Worm (Caenorhabditis elegans): ENCODE measurements around the gene W10G11.1.

The W10G11.1 gene

ce11 chrII:3578121-3578520, 17.6 kb upstream of the W10G11.1 start, which contains the start of gene clec-133:
clec-133 (plus strand) TSS chrII:3578421.
- no peak for TF ChIP-seq rnt-1 (tag; optimal IDR thresholded peaks at IDR 0.05)
- no peak for TF ChIP-seq pha-4 (tag; optimal IDR thresholded peaks at IDR 0.05)
- TF ChIP-seq ceh-24 (tag; optimal IDR thresholded peaks at IDR 0.05), result no peak
- TF ChIP-seq ttx-3 (tag; optimal IDR thresholded peaks at IDR 0.05), result no peak
- TF ChIP-seq sox-2 (GFP tag; IDR thresholded peaks at IDR 0.05), result no peak

DNA sequence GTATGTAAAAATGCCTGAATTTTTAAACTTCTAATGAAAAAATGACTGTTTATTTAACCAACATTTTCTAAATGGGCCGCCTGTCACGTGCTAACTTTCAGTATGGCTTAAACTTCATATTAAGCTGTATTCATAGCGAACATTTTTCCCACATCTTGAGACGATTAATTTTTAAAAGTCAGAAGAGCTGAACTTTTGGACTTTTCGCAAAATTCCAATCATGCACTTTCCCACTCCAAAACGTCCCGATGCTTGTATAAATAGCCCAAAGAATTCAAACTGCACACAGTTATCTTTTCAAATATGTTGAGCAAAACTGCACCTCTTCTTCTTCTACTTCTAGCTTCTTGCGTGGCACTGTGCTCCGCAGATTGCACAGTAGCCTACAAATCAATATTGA, 16.2 kb upstream of the W10G11.1 start, which contains the start of gene clec-132:
Gene clec-132 (plus strand): TSS at position 301 of the 400 bp plus-strand sequence.
- TF ChIP-seq npax-4 (tag; optimal IDR thresholded peaks at IDR 0.05) (no peak), nhr-232 (tag; optimal IDR thresholded peaks at IDR 0.05) (no peak), ceh-45 (GFP tag; IDR thresholded peaks at IDR 0.05) (no peak), sdc-2 (tag; optimal IDR thresholded peaks at IDR 0.05) (no peak), pha-2 (tag; optimal IDR thresholded peaks at IDR 0.05) (no peak), tbx-7 (tag; optimal IDR thresholded peaks at IDR 0.05) (no peak)

DNA sequence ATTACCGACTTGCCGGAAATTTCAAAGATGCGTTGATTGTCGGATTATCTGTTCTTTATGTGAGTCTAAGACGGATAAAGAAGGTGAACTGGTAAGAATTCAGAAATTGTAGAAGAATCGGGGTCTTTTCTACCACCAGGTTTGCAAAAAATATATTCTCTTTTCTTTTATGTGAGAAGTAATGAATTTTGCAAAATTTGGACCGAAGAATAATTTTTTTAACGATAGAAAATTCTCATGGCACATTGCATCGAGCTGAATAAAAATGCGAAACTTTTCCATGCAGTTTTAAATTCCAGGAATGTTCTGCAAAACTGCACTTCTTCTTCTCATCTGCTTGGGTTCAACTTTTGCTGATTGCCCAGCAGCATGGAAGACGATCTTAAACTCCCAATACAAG, 12.8 kb upstream of the W10G11.1 start, which contains the start of gene clec-130:
Gene clec-130 (plus strand): TSS at position 301 of the 400 bp plus-strand sequence.
- TF ChIP-seq hlh-30 (tag; optimal IDR thresholded peaks at IDR 0.05; ENCODE audit: insufficient read depth) (no peak), ceh-45 (GFP tag; IDR thresholded peaks at IDR 0.05) (no peak), pat-9 (tag; optimal IDR thresholded peaks at IDR 0.05) (no peak), ahr-1 (tag; optimal IDR thresholded peaks at IDR 0.05) (no peak), unc-86 (tag; optimal IDR thresholded peaks at IDR 0.05) (no peak), syd-9 (tag; optimal IDR thresholded peaks at IDR 0.05) (no peak), ceh-34 (tag; optimal IDR thresholded peaks at IDR 0.05) (no peak), sox-2 (GFP tag; IDR thresholded peaks at IDR 0.05) (no peak), ama-1 (optimal IDR thresholded peaks at IDR 0.05) (no peak), ets-4 (tag; optimal IDR thresholded peaks at IDR 0.05) (no peak)

ce11 chrII:3570927-3571538, 10.5 kb upstream of the W10G11.1 start, which contains the start of the genes clec-128 and clec-129:
clec-128 (minus strand) TSS chrII:3571027.
clec-129 (plus strand) TSS chrII:3571488.
- no peak for TF ChIP-seq pha-4 (tag; optimal IDR thresholded peaks at IDR 0.05)
- no peak for TF ChIP-seq eyg-1 (tag; optimal IDR thresholded peaks at IDR 0.05)
- no peak for TF ChIP-seq sox-4 (tag; optimal IDR thresholded peaks at IDR 0.05)
- TF ChIP-seq ceh-45 (GFP tag; IDR thresholded peaks at IDR 0.05), result no peak
- no peak for TF ChIP-seq hlh-13 (GFP tag; optimal IDR thresholded peaks at IDR 0.05)
- no peak for TF ChIP-seq ceh-18 (tag; optimal IDR thresholded peaks at IDR 0.05)
- no peak for TF ChIP-seq ceh-9 (tag; optimal IDR thresholded peaks at IDR 0.05)
- no peak for TF ChIP-seq tbx-2 (tag; optimal IDR thresholded peaks at IDR 0.05)
- TF ChIP-seq ama-1 (optimal IDR thresholded peaks at IDR 0.05), result no peak

ce11 chrII:3569118-3569517, 8.6 kb upstream of the W10G11.1 start, which contains the start of gene clec-127:
clec-127 (minus strand) TSS chrII:3569218.
- no peak for TF ChIP-seq npax-4 (tag; optimal IDR thresholded peaks at IDR 0.05)
- no peak for TF ChIP-seq T23F11.4 (GFP tag; optimal IDR thresholded peaks at IDR 0.05)
- TF ChIP-seq rnt-1 (tag; optimal IDR thresholded peaks at IDR 0.05), result no peak
- TF ChIP-seq fkh-6 (tag; optimal IDR thresholded peaks at IDR 0.05), result no peak
- no peak for TF ChIP-seq pax-1 (tag; optimal IDR thresholded peaks at IDR 0.05)

ce11 chrII:3567576-3567975, 7.1 kb upstream of the W10G11.1 start:
- peak; percentile 46 for TF ChIP-seq syd-9 (tag; optimal IDR thresholded peaks at IDR 0.05)
- TF ChIP-seq hlh-6 (tag; optimal IDR thresholded peaks at IDR 0.05), result peak; percentile 61
- peak; percentile 60 for TF ChIP-seq eyg-1 (tag; optimal IDR thresholded peaks at IDR 0.05)
- TF ChIP-seq F13H6.1 (tag; optimal IDR thresholded peaks at IDR 0.05), result peak; percentile 2
- peak; percentile 12 for TF ChIP-seq zip-5 (tag; optimal IDR thresholded peaks at IDR 0.05)
- peak; percentile 37 for TF ChIP-seq C38D4.7 (GFP tag; optimal IDR thresholded peaks at IDR 0.05)
- peak; percentile 49 for TF ChIP-seq che-1 (tag; optimal IDR thresholded peaks at IDR 0.05)
- TF ChIP-seq ceh-19 (GFP tag; optimal IDR thresholded peaks at IDR 0.05), result peak; percentile 25
- TF ChIP-seq unc-3 (GFP tag; conservative IDR thresholded peaks at IDR 0.05), result peak; percentile 40; the same call in 1 of the 2 replicates
- TF ChIP-seq unc-3 (tag; optimal IDR thresholded peaks at IDR 0.05), result peak; percentile 42
- peak; percentile 34 for TF ChIP-seq unc-86 (tag; optimal IDR thresholded peaks at IDR 0.05)
- peak; percentile 55; the same call in 1 of the 2 replicates for TF ChIP-seq ceh-45 (GFP tag; IDR thresholded peaks at IDR 0.05)
- peak; percentile 23 for TF ChIP-seq dve-1 (tag; optimal IDR thresholded peaks at IDR 0.05)
- peak; percentile 19 for TF ChIP-seq fax-1 (tag; optimal IDR thresholded peaks at IDR 0.05)
- TF ChIP-seq gmeb-2 (tag; optimal IDR thresholded peaks at IDR 0.05), result peak; percentile 55
- TF ChIP-seq pat-9 (tag; optimal IDR thresholded peaks at IDR 0.05), result peak; percentile 55
- TF ChIP-seq ref-2 (tag; optimal IDR thresholded peaks at IDR 0.05), result peak; percentile 8
- peak; percentile 12 for TF ChIP-seq K09A11.1 (tag; optimal IDR thresholded peaks at IDR 0.05; ENCODE audit: insufficient read depth)
- peak; percentile 42 for TF ChIP-seq sox-4 (tag; optimal IDR thresholded peaks at IDR 0.05)
